Worm (Caenorhabditis elegans): ENCODE results near the gene tag-293.
A peak's percentile ranks its signal among the peaks of the same experiment; 100 is the strongest.

tag-293 gene

ce11 chrV:7379384-7379783 lies 24.0 kb upstream of the tag-293 start, which contains the start of gene srsx-24:
Gene srsx-24, minus strand, starts transcription at chrV:7379484.
- TF ChIP-seq unc-55 (GFP tag; optimal IDR thresholded peaks at IDR 0.05) = no peak
- TF ChIP-seq ztf-11 (tag; optimal IDR thresholded peaks at IDR 0.05) = no peak
- no peak for TF ChIP-seq nhr-10 (tag; optimal IDR thresholded peaks at IDR 0.05)
- no peak for TF ChIP-seq F13H6.1 (tag; optimal IDR thresholded peaks at IDR 0.05)
- TF ChIP-seq elt-1 (tag; optimal IDR thresholded peaks at IDR 0.05) = no peak
- TF ChIP-seq nhr-129 (tag; optimal IDR thresholded peaks at IDR 0.05) = no peak
- no peak for TF ChIP-seq unc-39 (tag; optimal IDR thresholded peaks at IDR 0.05)
- TF ChIP-seq peb-1 (tag; optimal IDR thresholded peaks at IDR 0.05) = no peak

ce11 chrV:7374090-7374489 lies 18.7 kb upstream of the tag-293 start, which contains the start of gene srx-56:
Gene srx-56, plus strand, starts transcription at chrV:7374390.
- TF ChIP-seq skn-1 (tag; optimal IDR thresholded peaks at IDR 0.05) (no peak), ztf-1 (GFP tag; conservative IDR thresholded peaks at IDR 0.05) (no peak), nhr-23 (tag; optimal IDR thresholded peaks at IDR 0.05) (no peak), nhr-6 (tag; optimal IDR thresholded peaks at IDR 0.05) (no peak), unc-55 (GFP tag; optimal IDR thresholded peaks at IDR 0.05) (no peak), F13H6.1 (tag; optimal IDR thresholded peaks at IDR 0.05) (no peak), egl-27 (tag; optimal IDR thresholded peaks at IDR 0.05) (no peak), ZK546.5 (tag; optimal IDR thresholded peaks at IDR 0.05) (no peak), sem-4 (tag; optimal IDR thresholded peaks at IDR 0.05) (no peak), unc-39 (tag; optimal IDR thresholded peaks at IDR 0.05) (no peak), ztf-11 (tag; optimal IDR thresholded peaks at IDR 0.05) (no peak), Y55F3AM.14 (GFP tag; optimal IDR thresholded peaks at IDR 0.05) (no peak), nhr-129 (tag; optimal IDR thresholded peaks at IDR 0.05) (no peak), dmd-4 (tag; optimal IDR thresholded peaks at IDR 0.05) (no peak), fos-1 (tag; optimal IDR thresholded peaks at IDR 0.05) (no peak), nhr-10 (tag; optimal IDR thresholded peaks at IDR 0.05) (no peak), lsy-2 (tag; optimal IDR thresholded peaks at IDR 0.05) (no peak), nhr-11 (tag; optimal IDR thresholded peaks at IDR 0.05) (no peak)

- no peak for TF ChIP-seq C34F6.9 (tag; optimal IDR thresholded peaks at IDR 0.05)
- TF ChIP-seq mdl-1 (tag; optimal IDR thresholded peaks at IDR 0.05) = no peak
- no peak for TF ChIP-seq nhr-77 (tag; optimal IDR thresholded peaks at IDR 0.05)
- no peak for TF ChIP-seq sem-4 (tag; optimal IDR thresholded peaks at IDR 0.05)
- TF ChIP-seq sma-3 (GFP tag; optimal IDR thresholded peaks at IDR 0.05) = no peak
- TF ChIP-seq fos-1 (tag; optimal IDR thresholded peaks at IDR 0.05) = no peak
- no peak for TF ChIP-seq aly-2 (tag; optimal IDR thresholded peaks at IDR 0.05)
- no peak for TF ChIP-seq ZK546.5 (tag; optimal IDR thresholded peaks at IDR 0.05)
- no peak for TF ChIP-seq zag-1 (tag; optimal IDR thresholded peaks at IDR 0.05)
- no peak for TF ChIP-seq nhr-6 (tag; optimal IDR thresholded peaks at IDR 0.05)
- no peak for TF ChIP-seq ama-1 (optimal IDR thresholded peaks at IDR 0.05)
- no peak for TF ChIP-seq F13H6.1 (tag; optimal IDR thresholded peaks at IDR 0.05)
- TF ChIP-seq skn-1 (tag; optimal IDR thresholded peaks at IDR 0.05) = no peak
Observed at ce11 chrV:7369578-7369977, 14.2 kb upstream of the tag-293 start, which contains the start of gene srj-14. Gene srj-14, plus strand, starts transcription at chrV:7369708.

ce11 chrV:7364951-7365350 lies 9.6 kb upstream of the tag-293 start, which contains the start of gene exc-13:
Gene exc-13, plus strand, starts transcription at chrV:7365251.
- TF ChIP-seq lin-11 (tag; optimal IDR thresholded peaks at IDR 0.05) (no peak), nhr-10 (tag; optimal IDR thresholded peaks at IDR 0.05) (no peak), sma-9 (GFP tag; optimal IDR thresholded peaks at IDR 0.05) (no peak), sma-9 (tag; optimal IDR thresholded peaks at IDR 0.05) (no peak), nhr-77 (tag; optimal IDR thresholded peaks at IDR 0.05) (no peak), elt-3 (tag; optimal IDR thresholded peaks at IDR 0.05) (no peak), R02D3.7 (tag; optimal IDR thresholded peaks at IDR 0.05) (no peak), lin-39 (tag; optimal IDR thresholded peaks at IDR 0.05) (no peak), nhr-21 (tag; optimal IDR thresholded peaks at IDR 0.05) (no peak)

- TF ChIP-seq blmp-1 (tag; optimal IDR thresholded peaks at IDR 0.05; ENCODE audit: insufficient read depth) = no peak
- peak; percentile 67 for TF ChIP-seq fos-1 (tag; optimal IDR thresholded peaks at IDR 0.05)
- TF ChIP-seq lsy-2 (tag; optimal IDR thresholded peaks at IDR 0.05) = no peak
- peak; percentile 27 for TF ChIP-seq gmeb-1 (tag; optimal IDR thresholded peaks at IDR 0.05)
Observed at ce11 chrV:7364059-7364458, 8.7 kb upstream of the tag-293 start, which contains the start of gene cyp-35A2. Gene cyp-35A2, minus strand, starts transcription at chrV:7364182.
